Fruit fly (Drosophila melanogaster) whole organism, embryonic: ENCODE results near the gene CG34002.

Source experiments
- CG11085 ChIP-seq: fragments of 200-800 bp; sonication (Bioruptor generic); IDR thresholded peaks from 2 replicates; pipeline ENCODE4 v1.3.6; 2022; ENCODE audit warnings: missing biosample characterization, missing genetic modification characterization
- CG14014 ChIP-seq: fragments of 200-800 bp; sonication (Bioruptor generic); IDR thresholded peaks from 2 replicates; pipeline ENCODE4 v1.3.6; 2022; ENCODE audit warnings: missing biosample characterization, missing genetic modification characterization
- CG15479 ChIP-seq: fragments of 200-800 bp; sonication (Bioruptor generic); optimal IDR thresholded peaks from 3 replicates; lab custom pipeline; 2019; ENCODE audit warnings: missing biosample characterization, mild to moderate bottlenecking, missing genetic modification characterization, moderate library complexity
- CG2875 ChIP-seq: fragments of 200-800 bp; sonication (Bioruptor generic); optimal IDR thresholded peaks from 2 replicates; lab custom pipeline; 2017; ENCODE audit warnings: missing biosample characterization, mild to moderate bottlenecking, missing genetic modification characterization, missing genetic modification reagents
- CG8924 ChIP-seq: fragments of 200-800 bp; optimal IDR thresholded peaks from 3 replicates; lab custom pipeline; 2019; ENCODE audit warnings: missing biosample characterization, mild to moderate bottlenecking, missing genetic modification characterization, moderate library complexity
- CG9609 ChIP-seq: fragments of 200-800 bp; sonication (Bioruptor generic); optimal IDR thresholded peaks from 3 replicates; lab custom pipeline; 2016; ENCODE audit warnings: missing biosample characterization, missing genetic modification characterization
- Dek ChIP-seq: fragments of 200-800 bp; sonication (Bioruptor generic); optimal IDR thresholded peaks from 3 replicates; lab custom pipeline; 2019; ENCODE audit warnings: missing biosample characterization, mild to moderate bottlenecking, missing genetic modification characterization, moderate library complexity
- Gug ChIP-seq: fragments of 200-800 bp; sonication (Bioruptor generic); IDR thresholded peaks from 4 replicates; pipeline ENCODE4 v1.3.6; 2022; ENCODE audit warnings: missing biosample characterization, missing genetic modification characterization
- Sry-δ ChIP-seq: fragments of 200-800 bp; sonication (Bioruptor generic); optimal IDR thresholded peaks from 2 replicates; lab custom pipeline; 2016; ENCODE audit warnings: missing biosample characterization, missing genetic modification characterization
- dysf ChIP-seq: fragments of 200-800 bp; sonication (Bioruptor generic); IDR thresholded peaks from 3 replicates; pipeline ENCODE4 v1.3.6; 2022; ENCODE audit warnings: missing biosample characterization, missing genetic modification characterization
- gce ChIP-seq: fragments of 200-800 bp; sonication (Bioruptor generic); IDR thresholded peaks from 3 replicates; pipeline ENCODE4 v1.3.6; 2022; ENCODE audit warnings: missing biosample characterization, missing genetic modification characterization
- insv ChIP-seq, 2 experiments: fragments of 200-800 bp; sonication (Bioruptor generic); optimal IDR thresholded peaks; 3 replicates each; lab custom pipeline; 2016 to 2018; ENCODE audit warnings: missing biosample characterization in 2 of 2, missing genetic modification characterization in 2 of 2
- kay ChIP-seq: fragments of 200-800 bp; sonication (Bioruptor generic); optimal IDR thresholded peaks from 2 replicates; lab custom pipeline; 2016; ENCODE audit warnings: missing biosample characterization, missing genetic modification characterization
- wdn ChIP-seq: fragments of 200-800 bp; sonication (Bioruptor generic); IDR thresholded peaks from 2 replicates; pipeline ENCODE4 v1.3.6; 2022; ENCODE audit warnings: missing biosample characterization, missing genetic modification characterization

dm6 chr3L:17822784-17823383 lies 35.4 kb upstream of the CG34002 start, which contains the start of the genes Ir75c and Grd:
- no peak for TF ChIP-seq gce (GFP tag; lab: Robert Waterston, UW)
- TF ChIP-seq wdn (GFP tag; lab: Robert Waterston, UW), result no peak
- TF ChIP-seq CG2875 (GFP tag; lab: Kevin White, UChicago), result no peak
- TF ChIP-seq Gug (GFP tag; lab: Robert Waterston, UW), result no peak
- TF ChIP-seq insv (GFP tag; optimal IDR thresholded peaks at IDR 0.05; lab: Kevin White, UChicago), result no peak
- no peak for TF ChIP-seq kay (GFP tag; lab: Kevin White, UChicago)
- TF ChIP-seq CG11085 (GFP tag; lab: Robert Waterston, UW), result no peak
- no peak for TF ChIP-seq Dek (tag; lab: Kevin White, UChicago)
- TF ChIP-seq CG15479 (GFP tag; lab: Kevin White, UChicago), result no peak
- no peak for TF ChIP-seq CG8924
- no peak for TF ChIP-seq CG14014 (GFP tag; lab: Robert Waterston, UW)
- TF ChIP-seq dysf (GFP tag; lab: Robert Waterston, UW), result no peak
- no peak for TF ChIP-seq Sry-δ (GFP tag; lab: Kevin White, UChicago)
- no peak for TF ChIP-seq CG9609 (GFP tag; lab: Kevin White, UChicago)
